Worm (Caenorhabditis elegans) whole organism, late embryonic: ENCODE measurements around the gene R11H6.5.

Source experiments
- C38D4.7 ChIP-seq: fragments of 200-800 bp; sonication (Bioruptor generic); optimal IDR thresholded peaks from 2 replicates; lab custom pipeline; 2018; ENCODE audit warnings: mild to moderate bottlenecking, missing genetic modification characterization, moderate library complexity, missing compliant biosample characterization
- T23F11.4 ChIP-seq: fragments of 200-800 bp; sonication (Bioruptor generic); optimal IDR thresholded peaks from 2 replicates; lab custom pipeline; 2018; ENCODE audit warnings: mild to moderate bottlenecking, missing genetic modification characterization, missing compliant biosample characterization
- ama-1 ChIP-seq: fragments of 150-350 bp; optimal IDR thresholded peaks from 2 replicates; lab custom pipeline; 2014
- ceh-48 ChIP-seq: sonication (generic microtip); optimal IDR thresholded peaks from 2 replicates; lab custom pipeline; 2016; ENCODE audit warnings: missing genetic modification characterization, inconsistent platforms, missing compliant biosample characterization
- dve-1 ChIP-seq: sonication (generic microtip); optimal IDR thresholded peaks from 2 replicates; lab custom pipeline; 2017; ENCODE audit warnings: antibody characterized with exemption, mild to moderate bottlenecking, missing genetic modification characterization, missing compliant biosample characterization
- fkh-10 ChIP-seq: fragments of 150-350 bp; optimal IDR thresholded peaks from 2 replicates; lab custom pipeline; 2014; ENCODE audit warnings: missing biosample characterization, missing genetic modification reagents, missing genetic modification characterization
- pha-2 ChIP-seq: sonication (generic microtip); optimal IDR thresholded peaks from 2 replicates; lab custom pipeline; 2017; ENCODE audit warnings: mild to moderate bottlenecking, missing genetic modification characterization, missing compliant biosample characterization
- ztf-16 ChIP-seq: sonication (generic microtip); optimal IDR thresholded peaks from 2 replicates; lab custom pipeline; 2017; ENCODE audit warnings: missing genetic modification characterization, missing compliant biosample characterization

ce11 chrV:14603755-14604154, 8.3 kb downstream of the R11H6.5 start:
- no peak for TF ChIP-seq ztf-16 (tag; lab: Kevin White, UChicago)
- no peak for TF ChIP-seq dve-1 (tag; lab: Kevin White, UChicago)
- TF ChIP-seq T23F11.4 (GFP tag; lab: Kevin White, UChicago) = no peak
- TF ChIP-seq pha-2 (tag; lab: Kevin White, UChicago) = no peak
- TF ChIP-seq ama-1 (lab: Kevin White, UChicago) = no peak
- TF ChIP-seq C38D4.7 (GFP tag; lab: Kevin White, UChicago) = no peak
- no peak for TF ChIP-seq fkh-10 (GFP tag; lab: Kevin White, UChicago)
- TF ChIP-seq ceh-48 (tag; lab: Kevin White, UChicago) = no peak
